Worm (Caenorhabditis elegans) whole organism, L4 larva: ENCODE results near the gene clhm-1.

Experiments
- D1046.2 ChIP-seq: fragments of 200-800 bp; sonication (Bioruptor generic); IDR thresholded peaks from 2 replicates; pipeline ENCODE4 v1.3.6; 2022; ENCODE audit warnings: missing genetic modification characterization, missing compliant biosample characterization
- F10B5.3 ChIP-seq: sonication (generic microtip); optimal IDR thresholded peaks from 2 replicates; lab custom pipeline; 2016; ENCODE audit warnings: mild to moderate bottlenecking, missing genetic modification characterization, missing compliant biosample characterization
- F26F4.8 ChIP-seq: fragments of 200-800 bp; sonication (Bioruptor generic); conservative IDR thresholded peaks from 2 replicates; pipeline ENCODE4 v1.3.6; 2022; ENCODE audit warnings: missing genetic modification characterization, missing compliant biosample characterization
- R02D3.7 ChIP-seq: fragments of 150-350 bp; sonication (generic microtip); optimal IDR thresholded peaks from 3 replicates; lab custom pipeline; 2014; ENCODE audit warnings: missing biosample characterization, missing genetic modification characterization
- Y105C5A.15 ChIP-seq: fragments of 200-800 bp; sonication (Bioruptor generic); IDR thresholded peaks from 2 replicates; pipeline ENCODE4 v1.3.6; 2022; ENCODE audit warnings: missing genetic modification characterization, missing compliant biosample characterization
- ZK546.5 ChIP-seq, 2 experiments: sonication (generic microtip); optimal IDR thresholded peaks; 2 replicates each; lab custom pipeline; 2017; ENCODE audit warnings: missing biosample characterization in 2 of 2, missing genetic modification characterization in 2 of 2
- aly-2 ChIP-seq: sonication (generic microtip); optimal IDR thresholded peaks from 2 replicates; lab custom pipeline; 2018; ENCODE audit warnings: missing biosample characterization, missing genetic modification characterization
- ama-1 ChIP-seq: fragments of 150-350 bp; optimal IDR thresholded peaks from 2 replicates; lab custom pipeline; 2014; ENCODE audit warnings: inconsistent platforms, mixed read lengths
- attf-4 ChIP-seq: sonication (generic microtip); optimal IDR thresholded peaks from 3 replicates; lab custom pipeline; 2017; ENCODE audit warnings: missing biosample characterization, missing genetic modification characterization
- ceh-28 ChIP-seq: fragments of 150-350 bp; optimal IDR thresholded peaks from 2 replicates; lab custom pipeline; 2014; ENCODE audit warnings: missing biosample characterization, missing genetic modification reagents, missing genetic modification characterization
- ceh-62 ChIP-seq: sonication (generic microtip); optimal IDR thresholded peaks from 2 replicates; lab custom pipeline; 2017; ENCODE audit warnings: missing biosample characterization, missing genetic modification characterization
- ces-1 ChIP-seq: fragments of 150-350 bp; sonication (generic microtip); optimal IDR thresholded peaks from 4 replicates; lab custom pipeline; 2014; ENCODE audit warnings: missing biosample characterization, missing genetic modification reagents, missing genetic modification characterization
- ctbp-1 ChIP-seq: fragments of 200-800 bp; sonication (Bioruptor generic); IDR thresholded peaks from 2 replicates; pipeline ENCODE4 v1.3.6; 2022; ENCODE audit warnings: missing genetic modification reagents, missing genetic modification characterization, missing compliant biosample characterization
- daf-16 ChIP-seq, 3 experiments: sonication (generic microtip); optimal IDR thresholded peaks; 2 replicates each; lab custom pipeline; 2016 to 2017; ENCODE audit warnings: missing genetic modification characterization in 3 of 3, missing genetic modification reagents in 3 of 3, mild to moderate bottlenecking in 2 of 3, missing compliant biosample characterization in 2 of 3, missing biosample characterization in 1 of 3, moderate library complexity in 1 of 3
- dmd-6 ChIP-seq: fragments of 200-800 bp; sonication (Bioruptor generic); IDR thresholded peaks from 2 replicates; pipeline ENCODE4 v1.3.6; 2022; ENCODE audit warnings: missing genetic modification reagents, missing genetic modification characterization, missing compliant biosample characterization
- dmd-8 ChIP-seq: fragments of 200-800 bp; sonication (Bioruptor generic); IDR thresholded peaks from 2 replicates; pipeline ENCODE4 v1.3.6; 2022; ENCODE audit warnings: missing genetic modification characterization, missing compliant biosample characterization
- dmd-9 ChIP-seq: fragments of 200-800 bp; sonication (Bioruptor generic); IDR thresholded peaks from 2 replicates; pipeline ENCODE4 v1.3.6; 2022; ENCODE audit warnings: missing genetic modification reagents, missing genetic modification characterization, missing compliant biosample characterization
- dve-1 ChIP-seq: sonication (generic microtip); optimal IDR thresholded peaks from 2 replicates; lab custom pipeline; 2017; ENCODE audit warnings: antibody characterized with exemption, mild to moderate bottlenecking, missing genetic modification characterization, missing compliant biosample characterization; ENCODE audit not compliant: insufficient read depth
- egl-43 ChIP-seq: fragments of 200-800 bp; sonication (Bioruptor generic); IDR thresholded peaks from 2 replicates; pipeline ENCODE4 v1.3.6; 2022; ENCODE audit warnings: missing genetic modification reagents, missing genetic modification characterization, missing compliant biosample characterization
- gei-8 ChIP-seq: fragments of 200-800 bp; sonication (Bioruptor generic); optimal IDR thresholded peaks from 2 replicates; lab custom pipeline; 2018; ENCODE audit warnings: mild to moderate bottlenecking, missing genetic modification characterization, missing compliant biosample characterization
- hif-1 ChIP-seq, 2 experiments: sonication (generic microtip); optimal IDR thresholded peaks; 2 replicates each; lab custom pipeline; 2016 to 2017; ENCODE audit warnings: missing compliant biosample characterization in 2 of 2, missing genetic modification characterization in 2 of 2, missing genetic modification reagents in 2 of 2, missing genotype in 2 of 2, mild to moderate bottlenecking in 1 of 2
- lir-3 ChIP-seq: sonication (generic microtip); optimal IDR thresholded peaks from 2 replicates; lab custom pipeline; 2016; ENCODE audit warnings: mild to moderate bottlenecking, missing genetic modification characterization, missing compliant biosample characterization
- madf-5 ChIP-seq, 2 experiments: fragments of 200-800 bp; sonication (Bioruptor generic); IDR thresholded peaks; 2 replicates each; pipeline ENCODE4 v1.3.6; 2022; ENCODE audit warnings: missing compliant biosample characterization in 2 of 2, missing genetic modification characterization in 2 of 2
- mep-1 ChIP-seq: fragments of 150-350 bp; sonication (generic microtip); optimal IDR thresholded peaks from 3 replicates; lab custom pipeline; 2014; ENCODE audit warnings: missing biosample characterization, missing genetic modification characterization
- nhr-102 ChIP-seq: sonication (generic microtip); optimal IDR thresholded peaks from 2 replicates; lab custom pipeline; 2016; ENCODE audit warnings: mild to moderate bottlenecking, missing genetic modification characterization, moderate library complexity, missing compliant biosample characterization
- nhr-111 ChIP-seq: fragments of 200-800 bp; sonication (Bioruptor generic); optimal IDR thresholded peaks from 2 replicates; lab custom pipeline; 2018; ENCODE audit warnings: mild to moderate bottlenecking, missing genetic modification characterization, missing compliant biosample characterization
- nhr-28 ChIP-seq: fragments of 150-350 bp; optimal IDR thresholded peaks from 2 replicates; lab custom pipeline; 2014; ENCODE audit warnings: missing biosample characterization, missing genetic modification characterization
- nhr-48 ChIP-seq: sonication (generic microtip); optimal IDR thresholded peaks from 2 replicates; lab custom pipeline; 2016; ENCODE audit warnings: mild to moderate bottlenecking, missing genetic modification characterization, missing compliant biosample characterization
- pha-4 ChIP-seq, 2 experiments: fragments of 150-350 bp in 1 of 2; fragments of 200-800 bp in 1 of 2; sonication (Bioruptor generic) in 1 of 2; IDR thresholded peaks in 1 of 2; optimal IDR thresholded peaks in 1 of 2; 2 replicates each; pipeline versions ENCODE4 v1.3.6 to Lab custom; 2014 to 2022; ENCODE audit warnings: missing genetic modification characterization in 2 of 2, missing genetic modification reagents in 2 of 2, missing biosample characterization in 1 of 2, missing compliant biosample characterization in 1 of 2
- pqm-1 ChIP-seq: sonication (generic microtip); optimal IDR thresholded peaks from 2 replicates; lab custom pipeline; 2017; ENCODE audit warnings: missing biosample characterization, missing genetic modification characterization
- rbr-2 ChIP-seq: sonication (generic microtip); optimal IDR thresholded peaks from 2 replicates; lab custom pipeline; 2016; ENCODE audit warnings: missing genotype, missing genetic modification characterization, missing compliant biosample characterization
- sdz-12 ChIP-seq: fragments of 200-800 bp; sonication (Bioruptor generic); optimal IDR thresholded peaks from 2 replicates; lab custom pipeline; 2018; ENCODE audit warnings: mild to moderate bottlenecking, missing genetic modification characterization, missing compliant biosample characterization
- spr-1 ChIP-seq: sonication (generic microtip); optimal IDR thresholded peaks from 2 replicates; lab custom pipeline; 2016; ENCODE audit warnings: mild to moderate bottlenecking, missing genetic modification characterization, missing compliant biosample characterization
- spr-3 ChIP-seq: fragments of 200-800 bp; sonication (Bioruptor generic); optimal IDR thresholded peaks from 2 replicates; lab custom pipeline; 2018; ENCODE audit warnings: mild to moderate bottlenecking, missing genetic modification characterization, missing compliant biosample characterization
- unc-130 ChIP-seq: sonication (generic microtip); optimal IDR thresholded peaks from 2 replicates; lab custom pipeline; 2016; ENCODE audit warnings: missing genetic modification reagents, missing genetic modification characterization, missing compliant biosample characterization
- unc-39 ChIP-seq: sonication (generic microtip); optimal IDR thresholded peaks from 2 replicates; lab custom pipeline; 2017; ENCODE audit warnings: missing biosample characterization, missing genetic modification characterization
- zfp-2 ChIP-seq: sonication (generic microtip); optimal IDR thresholded peaks from 2 replicates; lab custom pipeline; 2016; ENCODE audit warnings: mild to moderate bottlenecking, missing genetic modification characterization, missing compliant biosample characterization
- zfp-3 ChIP-seq: fragments of 200-800 bp; sonication (Bioruptor generic); conservative IDR thresholded peaks from 2 replicates; pipeline ENCODE4 v1.3.6; 2022; ENCODE audit warnings: missing genetic modification reagents, missing genetic modification characterization, missing compliant biosample characterization
- ztf-7 ChIP-seq: fragments of 150-350 bp; optimal IDR thresholded peaks from 2 replicates; lab custom pipeline; 2014; ENCODE audit warnings: missing biosample characterization, missing genetic modification characterization

The clhm-1 gene

ce11 chrII:6898017-6898779, 27.4 kb upstream of the clhm-1 start, which contains the start of gene hrpl-1 (continued):
- TF ChIP-seq ama-1: no peak
- no peak for TF ChIP-seq pqm-1
- no peak for TF ChIP-seq zfp-3 (GFP tag; lab: Robert Waterston, UW)
- TF ChIP-seq ces-1: no peak
- TF ChIP-seq ztf-7: no peak
- no peak for TF ChIP-seq ceh-62 (tag; lab: Kevin White, UChicago)
- peak; percentile 71 for TF ChIP-seq egl-43
- no peak for TF ChIP-seq ZK546.5 (tag; optimal IDR thresholded peaks at IDR 0.05; lab: Kevin White, UChicago)
- TF ChIP-seq unc-39: no peak
- no peak for TF ChIP-seq hif-1 (tag; optimal IDR thresholded peaks at IDR 0.05; lab: Kevin White, UChicago)
- TF ChIP-seq ceh-28 (tag; lab: Kevin White, UChicago): no peak
- TF ChIP-seq spr-3 (GFP tag; lab: Kevin White, UChicago): no peak
- TF ChIP-seq dmd-9 (GFP tag; lab: Robert Waterston, UW): no peak
- no peak for TF ChIP-seq Y105C5A.15 (GFP tag; lab: Robert Waterston, UW)
- no peak for TF ChIP-seq pha-4 (GFP tag; IDR thresholded peaks at IDR 0.05; lab: Robert Waterston, UW)
- TF ChIP-seq pha-4 (tag; optimal IDR thresholded peaks at IDR 0.05; lab: Kevin White, UChicago): no peak
- no peak for TF ChIP-seq spr-1 (tag; lab: Kevin White, UChicago)
- TF ChIP-seq gei-8 (GFP tag; lab: Kevin White, UChicago): no peak
- no peak for TF ChIP-seq attf-4
- TF ChIP-seq R02D3.7 (tag; lab: Kevin White, UChicago): no peak
- no peak for TF ChIP-seq F26F4.8
- TF ChIP-seq nhr-48 (tag; lab: Kevin White, UChicago): no peak
- no peak for TF ChIP-seq F10B5.3 (tag; lab: Kevin White, UChicago)
- TF ChIP-seq dmd-8 (GFP tag; lab: Robert Waterston, UW): 0 out of 2 replicates have a peak, but pooled peaks have one; percentile 42
- TF ChIP-seq mep-1 (tag; lab: Kevin White, UChicago): no peak
- TF ChIP-seq nhr-111 (GFP tag; lab: Kevin White, UChicago): no peak
- TF ChIP-seq aly-2: no peak
- peak; percentile 61 for TF ChIP-seq ctbp-1 (GFP tag; lab: Robert Waterston, UW)
- peak; percentile 30; the same call in 1 of the 2 replicates for TF ChIP-seq dmd-6 (GFP tag; lab: Robert Waterston, UW)
- TF ChIP-seq madf-5 (GFP tag; IDR thresholded peaks at IDR 0.05; lab: Robert Waterston, UW): no peak
- no peak for TF ChIP-seq zfp-2 (tag; lab: Kevin White, UChicago)
- TF ChIP-seq nhr-102 (tag; lab: Kevin White, UChicago): no peak
- TF ChIP-seq lir-3 (tag; lab: Kevin White, UChicago): no peak
- TF ChIP-seq D1046.2 (GFP tag; lab: Robert Waterston, UW): 0 out of 2 replicates have a peak, but pooled peaks have one; percentile 16
- TF ChIP-seq rbr-2 (tag; lab: Kevin White, UChicago): no peak
- no peak for TF ChIP-seq sdz-12 (GFP tag; lab: Kevin White, UChicago)
- TF ChIP-seq unc-130 (GFP tag; lab: Kevin White, UChicago): no peak

- TF ChIP-seq dve-1 (peak; percentile 10), nhr-28 (peak; percentile 46), pqm-1 (peak; percentile 64), daf-16 (GFP tag; optimal IDR thresholded peaks at IDR 0.05; lab: Kevin White, UChicago) (no peak), daf-16 (tag; optimal IDR thresholded peaks at IDR 0.05; lab: Kevin White, UChicago) (peak; percentile 32), ztf-7 (peak; percentile 19), D1046.2 (GFP tag; lab: Robert Waterston, UW) (no peak)
These were observed 26.7 kb upstream of the clhm-1 start, which contains the start of gene C44B7.11 for ce11 chrII:6897507-6897906. C44B7.11 (minus strand) TSS chrII:6897540.
